Fruit fly (Drosophila melanogaster): ENCODE results near the gene CG4271.

dm6 chr2L:2252241-2252640, 32.7 kb upstream of the CG4271 start, which contains the start of gene CG17239:
- no peak for TF ChIP-seq CG8478 (optimal IDR thresholded peaks at IDR 0.05)
- no peak for TF ChIP-seq CTCF (optimal IDR thresholded peaks at IDR 0.05)

Data from S2 (cell line).